Worm (Caenorhabditis elegans): Measurements from ENCODE around the gene srb-18.

The srb-18 gene

DNA sequence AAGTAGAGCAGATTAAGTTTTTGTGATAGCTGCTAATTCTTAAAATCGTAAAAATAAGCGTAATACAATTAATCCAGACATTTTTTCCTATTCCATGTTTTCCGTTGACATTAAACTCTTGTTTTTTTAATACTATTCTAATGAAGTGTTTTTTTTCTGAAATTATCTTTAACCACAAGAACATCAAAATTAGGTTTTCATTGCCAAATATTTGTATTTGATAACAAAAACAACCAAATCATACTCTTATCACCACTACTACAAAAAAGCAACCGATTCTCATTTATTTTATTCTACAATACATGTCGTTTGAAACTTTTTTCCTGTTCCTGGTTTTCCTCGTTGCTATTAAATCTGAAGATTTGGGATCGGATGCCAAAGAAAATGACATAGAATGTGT is 12.1 kb downstream of the srb-18 start, which contains the start of gene C54F6.17:
Gene C54F6.17, plus strand, starts transcription at position 301 of the 400 bp plus-strand sequence.
- TF ChIP-seq ceh-9 (tag; optimal IDR thresholded peaks at IDR 0.05) (no peak), elt-1 (tag; optimal IDR thresholded peaks at IDR 0.05) (no peak), nhr-23 (tag; optimal IDR thresholded peaks at IDR 0.05) (no peak), pqm-1 (tag; optimal IDR thresholded peaks at IDR 0.05) (no peak), nhr-43 (tag; optimal IDR thresholded peaks at IDR 0.05; ENCODE audit: poor library complexity, severe bottlenecking) (no peak)

DNA sequence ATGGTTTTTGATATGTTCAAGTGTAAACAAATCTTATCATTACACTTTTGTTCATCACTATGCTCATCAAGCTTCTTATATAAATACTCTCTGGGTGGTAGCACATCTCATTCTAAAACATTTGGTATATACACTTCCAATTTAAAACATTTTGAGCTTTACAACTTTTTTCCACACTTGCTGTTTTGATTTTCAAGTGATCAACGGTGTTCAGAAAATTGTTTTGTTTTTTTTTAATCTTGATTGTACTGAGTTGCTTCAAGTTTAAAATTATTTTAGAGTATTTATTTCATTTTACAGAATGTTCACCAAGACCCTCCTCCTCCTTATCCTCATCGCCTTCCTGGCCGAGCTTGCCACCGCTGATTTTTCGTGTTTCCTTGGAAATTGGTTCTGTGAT is 13.8 kb downstream of the srb-18 start, which contains the start of gene C54F6.5:
Gene C54F6.5, plus strand, starts transcription at position 301 of the 400 bp plus-strand sequence.
- TF ChIP-seq nhr-12 (tag; optimal IDR thresholded peaks at IDR 0.05) = no peak
- TF ChIP-seq aly-2 (tag; optimal IDR thresholded peaks at IDR 0.05) = no peak
- no peak for TF ChIP-seq nhr-25 (tag; optimal IDR thresholded peaks at IDR 0.05)
- no peak for TF ChIP-seq fkh-2 (tag; optimal IDR thresholded peaks at IDR 0.05)
- TF ChIP-seq lsy-12 (tag; optimal IDR thresholded peaks at IDR 0.05) = no peak
- no peak for TF ChIP-seq eor-1 (tag; optimal IDR thresholded peaks at IDR 0.05)
- TF ChIP-seq ztf-4 (tag; optimal IDR thresholded peaks at IDR 0.05) = no peak
- no peak for TF ChIP-seq skn-1 (tag; optimal IDR thresholded peaks at IDR 0.05)
- TF ChIP-seq unc-39 (tag; optimal IDR thresholded peaks at IDR 0.05) = no peak
- TF ChIP-seq pha-4 (tag; optimal IDR thresholded peaks at IDR 0.05) = no peak
- TF ChIP-seq unc-62 (GFP tag; optimal IDR thresholded peaks at IDR 0.05) = no peak
- no peak for TF ChIP-seq ceh-16 (tag; optimal IDR thresholded peaks at IDR 0.05)
- TF ChIP-seq elt-2 (tag; optimal IDR thresholded peaks at IDR 0.05) = no peak
- TF ChIP-seq ztf-11 (tag; optimal IDR thresholded peaks at IDR 0.05) = no peak
- TF ChIP-seq nfya-1 (tag; optimal IDR thresholded peaks at IDR 0.05; ENCODE audit: insufficient read depth) = no peak

DNA sequence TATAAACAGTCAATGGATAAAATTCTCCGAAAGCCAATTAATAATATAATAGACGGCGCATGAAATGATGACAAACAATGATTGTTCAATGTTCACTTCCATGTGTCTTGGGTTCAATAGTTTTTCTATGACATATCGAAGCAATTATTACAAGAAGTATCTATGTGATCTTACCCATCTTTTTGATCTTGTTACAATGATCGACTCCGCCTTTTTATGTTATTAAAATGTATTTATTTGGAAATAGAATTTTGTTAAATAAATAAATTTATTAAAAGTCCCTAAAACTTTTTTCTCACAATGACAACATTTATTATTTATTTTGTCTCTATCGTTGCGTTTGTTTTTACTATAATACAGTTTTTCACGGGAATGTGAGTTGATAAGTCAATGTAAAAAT is 14.8 kb downstream of the srb-18 start, which contains the start of gene swt-2:
Gene swt-2, plus strand, starts transcription at position 301 of the 400 bp plus-strand sequence.
- TF ChIP-seq fkh-10 (GFP tag; optimal IDR thresholded peaks at IDR 0.05) = no peak
- no peak for TF ChIP-seq hmg-11 (tag; optimal IDR thresholded peaks at IDR 0.05)
- no peak for TF ChIP-seq nhr-28 (tag; optimal IDR thresholded peaks at IDR 0.05)
- no peak for TF ChIP-seq pha-4 (tag; optimal IDR thresholded peaks at IDR 0.05)
- no peak for TF ChIP-seq ceh-16 (tag; optimal IDR thresholded peaks at IDR 0.05)
- no peak for TF ChIP-seq nhr-67 (tag; optimal IDR thresholded peaks at IDR 0.05)
- no peak for TF ChIP-seq ceh-82 (tag; optimal IDR thresholded peaks at IDR 0.05)
- TF ChIP-seq unc-62 (GFP tag; optimal IDR thresholded peaks at IDR 0.05) = no peak
- no peak for TF ChIP-seq lin-39 (tag; optimal IDR thresholded peaks at IDR 0.05)
- no peak for TF ChIP-seq nhr-12 (tag; optimal IDR thresholded peaks at IDR 0.05)
- TF ChIP-seq eor-1 (tag; optimal IDR thresholded peaks at IDR 0.05) = no peak
- no peak for TF ChIP-seq elt-1 (tag; optimal IDR thresholded peaks at IDR 0.05)
- no peak for TF ChIP-seq fos-1 (tag; optimal IDR thresholded peaks at IDR 0.05)
- no peak for TF ChIP-seq aly-2 (tag; optimal IDR thresholded peaks at IDR 0.05)
- TF ChIP-seq lsy-12 (tag; optimal IDR thresholded peaks at IDR 0.05) = no peak
- TF ChIP-seq nfya-1 (tag; optimal IDR thresholded peaks at IDR 0.05; ENCODE audit: insufficient read depth) = no peak

DNA sequence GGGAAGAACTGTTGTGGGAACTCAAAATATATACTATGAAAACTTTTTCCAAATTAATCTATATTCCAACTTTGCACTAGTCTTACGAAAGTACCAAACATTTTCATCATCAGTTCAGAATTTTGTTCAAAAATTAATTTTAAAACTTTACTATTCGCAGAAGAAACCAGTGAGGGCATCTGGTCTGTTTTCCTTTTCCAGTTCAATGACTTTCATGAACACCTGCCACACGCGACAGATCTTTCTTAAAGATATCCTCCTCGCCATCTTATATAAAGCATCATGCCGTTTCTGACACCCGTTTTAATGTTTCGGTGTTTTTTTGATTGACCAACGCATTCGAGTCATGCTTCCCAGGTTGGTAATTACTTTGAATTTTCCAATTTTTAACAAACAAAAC is 17.9 kb downstream of the srb-18 start, which contains the start of gene C54F6.3:
Gene C54F6.3, plus strand, starts transcription at position 301 of the 400 bp plus-strand sequence.
- TF ChIP-seq tbx-2 (tag; optimal IDR thresholded peaks at IDR 0.05) (no peak), nhr-11 (tag; optimal IDR thresholded peaks at IDR 0.05) (no peak), ceh-28 (tag; optimal IDR thresholded peaks at IDR 0.05) (no peak), fkh-2 (tag; optimal IDR thresholded peaks at IDR 0.05) (no peak), nhr-23 (tag; optimal IDR thresholded peaks at IDR 0.05) (no peak), pha-4 (tag; optimal IDR thresholded peaks at IDR 0.05) (no peak), nhr-25 (tag; optimal IDR thresholded peaks at IDR 0.05) (no peak), unc-62 (GFP tag; optimal IDR thresholded peaks at IDR 0.05) (no peak), ama-1 (optimal IDR thresholded peaks at IDR 0.05) (no peak), jun-1 (tag; optimal IDR thresholded peaks at IDR 0.05) (no peak), fkh-10 (GFP tag; optimal IDR thresholded peaks at IDR 0.05) (no peak), ZK546.5 (tag; optimal IDR thresholded peaks at IDR 0.05) (no peak), unc-39 (tag; optimal IDR thresholded peaks at IDR 0.05) (no peak), elt-2 (tag; optimal IDR thresholded peaks at IDR 0.05) (no peak)

DNA sequence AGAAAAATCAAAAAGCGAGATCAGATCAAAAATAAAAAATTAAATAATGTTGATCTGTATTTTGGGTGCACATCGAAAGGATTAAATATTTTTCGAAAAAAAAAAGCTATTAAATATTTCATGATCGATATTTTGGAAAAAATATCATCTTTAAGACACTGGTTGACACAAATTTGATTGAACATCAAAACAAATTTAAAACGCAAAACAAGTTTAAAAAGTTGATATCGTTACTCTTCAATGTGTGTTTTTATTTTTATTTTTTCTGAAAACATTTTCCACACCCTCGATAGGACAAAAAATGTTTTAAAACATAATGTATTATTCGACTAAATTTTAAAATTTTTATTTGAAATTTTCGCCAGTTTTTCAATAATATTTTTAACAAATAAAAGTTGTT is 23.0 kb downstream of the srb-18 start, which contains the start of gene C54F6.12:
Gene C54F6.12, minus strand, starts transcription at position 101 of the 400 bp plus-strand sequence.
- no peak for TF ChIP-seq daf-12 (tag; optimal IDR thresholded peaks at IDR 0.05)

All from whole organism, L3 larva.